Worm (Caenorhabditis elegans): Measurements from ENCODE around the gene rps-9.

ce11 chrII:11166414-11166813 is 40.3 kb upstream of the rps-9 start:
- TF ChIP-seq W03F9.2 (tag; optimal IDR thresholded peaks at IDR 0.05) (no peak), him-1 (tag; optimal IDR thresholded peaks at IDR 0.05) (no peak), dao-5 (tag; optimal IDR thresholded peaks at IDR 0.05) (no peak)

Measured in whole organism, L4/young adult.